Worm (Caenorhabditis elegans) whole organism, L3 larva: ENCODE measurements around the gene srz-13.

Experiments
- R02D3.7 ChIP-seq: fragments of 150-350 bp; optimal IDR thresholded peaks from 2 replicates; lab custom pipeline; 2014; ENCODE audit warnings: missing biosample characterization, missing genetic modification characterization
- ZK546.5 ChIP-seq: sonication (generic microtip); optimal IDR thresholded peaks from 2 replicates; lab custom pipeline; 2017; ENCODE audit warnings: missing biosample characterization, missing genetic modification characterization
- aly-2 ChIP-seq: fragments of 150-350 bp; optimal IDR thresholded peaks from 2 replicates; lab custom pipeline; 2014; ENCODE audit warnings: missing biosample characterization, missing genetic modification characterization
- ama-1 ChIP-seq: fragments of 150-350 bp; optimal IDR thresholded peaks from 2 replicates; lab custom pipeline; 2018
- ceh-16 ChIP-seq: sonication (generic microtip); optimal IDR thresholded peaks from 2 replicates; lab custom pipeline; 2017; ENCODE audit warnings: missing biosample characterization, missing genetic modification characterization
- ceh-82 ChIP-seq: fragments of 150-350 bp; optimal IDR thresholded peaks from 2 replicates; lab custom pipeline; 2014; ENCODE audit warnings: missing biosample characterization, missing genetic modification characterization
- ceh-9 ChIP-seq: sonication (generic microtip); optimal IDR thresholded peaks from 2 replicates; lab custom pipeline; 2018; ENCODE audit warnings: missing biosample characterization, missing genetic modification characterization
- daf-12 ChIP-seq: fragments of 150-350 bp; optimal IDR thresholded peaks from 2 replicates; lab custom pipeline; 2014; ENCODE audit warnings: missing biosample characterization, missing genetic modification reagents, missing genetic modification characterization
- egl-27 ChIP-seq: sonication (generic microtip); optimal IDR thresholded peaks from 4 replicates; lab custom pipeline; 2017; ENCODE audit warnings: missing biosample characterization, missing genetic modification reagents, missing genetic modification characterization
- egl-5 ChIP-seq: fragments of 150-350 bp; optimal IDR thresholded peaks from 2 replicates; lab custom pipeline; 2017; ENCODE audit warnings: missing biosample characterization, missing genetic modification reagents, missing genetic modification characterization, inconsistent platforms
- elt-1 ChIP-seq: fragments of 150-350 bp; optimal IDR thresholded peaks from 2 replicates; lab custom pipeline; 2014; ENCODE audit warnings: missing biosample characterization, missing genetic modification characterization
- elt-2 ChIP-seq: sonication (generic microtip); optimal IDR thresholded peaks from 2 replicates; lab custom pipeline; 2016; ENCODE audit warnings: missing genetic modification reagents, mild to moderate bottlenecking, missing genetic modification characterization, missing compliant biosample characterization
- elt-3 ChIP-seq, 3 experiments: fragments of 150-350 bp in 1 of 3; sonication (generic microtip) in 2 of 3; optimal IDR thresholded peaks; 2 replicates in 2 of 3; 4 replicates in 1 of 3; lab custom pipeline; 2014 to 2017; ENCODE audit warnings: missing biosample characterization in 3 of 3, missing genetic modification characterization in 3 of 3
- eor-1 ChIP-seq, 2 experiments: fragments of 150-350 bp; optimal IDR thresholded peaks; 2 replicates each; lab custom pipeline; 2014 to 2018; ENCODE audit warnings: missing biosample characterization in 2 of 2, missing genetic modification characterization in 2 of 2
- fkh-10 ChIP-seq: sonication (generic microtip); optimal IDR thresholded peaks from 2 replicates; lab custom pipeline; 2017; ENCODE audit warnings: missing biosample characterization, missing genetic modification reagents, missing genetic modification characterization
- fos-1 ChIP-seq: fragments of 150-350 bp; optimal IDR thresholded peaks from 2 replicates; lab custom pipeline; 2014; ENCODE audit warnings: missing biosample characterization, missing genetic modification characterization
- hmg-11 ChIP-seq: sonication (generic microtip); optimal IDR thresholded peaks from 2 replicates; lab custom pipeline; 2016; ENCODE audit warnings: missing genetic modification characterization, missing compliant biosample characterization
- jun-1 ChIP-seq: fragments of 150-350 bp; optimal IDR thresholded peaks from 2 replicates; lab custom pipeline; 2014; ENCODE audit warnings: missing biosample characterization, missing genetic modification reagents, missing genetic modification characterization
- lin-15B ChIP-seq: fragments of 150-350 bp; optimal IDR thresholded peaks from 2 replicates; lab custom pipeline; 2014; ENCODE audit warnings: missing biosample characterization, missing genetic modification characterization
- lin-39 ChIP-seq: fragments of 150-350 bp; optimal IDR thresholded peaks from 2 replicates; lab custom pipeline; 2018; ENCODE audit warnings: missing biosample characterization, missing genetic modification reagents, missing genetic modification characterization
- lsy-12 ChIP-seq: sonication (generic microtip); optimal IDR thresholded peaks from 2 replicates; lab custom pipeline; 2016; ENCODE audit warnings: mild to moderate bottlenecking, missing genetic modification characterization, missing compliant biosample characterization
- mml-1 ChIP-seq: fragments of 150-350 bp; sonication (generic microtip); optimal IDR thresholded peaks from 3 replicates; lab custom pipeline; 2014; ENCODE audit warnings: missing biosample characterization, missing genetic modification characterization
- nfya-1 ChIP-seq: sonication (generic microtip); optimal IDR thresholded peaks from 2 replicates; lab custom pipeline; 2017; ENCODE audit warnings: missing genetic modification characterization, mild to moderate bottlenecking, missing compliant biosample characterization, antibody characterized with exemption, moderate library complexity; ENCODE audit not compliant: insufficient read depth
- nhr-11 ChIP-seq: fragments of 150-350 bp; optimal IDR thresholded peaks from 2 replicates; lab custom pipeline; 2014; ENCODE audit warnings: missing biosample characterization, missing genetic modification characterization
- nhr-12 ChIP-seq: fragments of 150-350 bp; optimal IDR thresholded peaks from 2 replicates; lab custom pipeline; 2014; ENCODE audit warnings: missing biosample characterization, missing genetic modification characterization
- nhr-23 ChIP-seq: fragments of 150-350 bp; optimal IDR thresholded peaks from 2 replicates; lab custom pipeline; 2014; ENCODE audit warnings: missing biosample characterization, missing genetic modification reagents, missing genetic modification characterization
- nhr-237 ChIP-seq: fragments of 150-350 bp; optimal IDR thresholded peaks from 2 replicates; lab custom pipeline; 2014; ENCODE audit warnings: missing biosample characterization, missing genetic modification characterization
- nhr-25 ChIP-seq: sonication (generic microtip); optimal IDR thresholded peaks from 2 replicates; lab custom pipeline; 2017; ENCODE audit warnings: missing biosample characterization, missing genetic modification characterization
- nhr-28 ChIP-seq: fragments of 150-350 bp; optimal IDR thresholded peaks from 2 replicates; lab custom pipeline; 2014; ENCODE audit warnings: missing biosample characterization, missing genetic modification characterization
- nhr-43 ChIP-seq: sonication (generic microtip); optimal IDR thresholded peaks from 2 replicates; lab custom pipeline; 2016; ENCODE audit warnings: mild to moderate bottlenecking, missing genetic modification characterization, missing compliant biosample characterization; ENCODE audit not compliant: poor library complexity, severe bottlenecking
- nhr-76 ChIP-seq: fragments of 150-350 bp; sonication (generic microtip); optimal IDR thresholded peaks from 5 replicates; lab custom pipeline; 2014; ENCODE audit warnings: missing biosample characterization, missing genetic modification characterization
- nhr-77 ChIP-seq: fragments of 150-350 bp; optimal IDR thresholded peaks from 2 replicates; lab custom pipeline; 2014; ENCODE audit warnings: missing biosample characterization, missing genetic modification characterization
- pha-4 ChIP-seq: fragments of 150-350 bp; optimal IDR thresholded peaks from 2 replicates; lab custom pipeline; 2014; ENCODE audit warnings: missing biosample characterization, missing genetic modification reagents, missing genetic modification characterization
- pqm-1 ChIP-seq: fragments of 150-350 bp; optimal IDR thresholded peaks from 2 replicates; lab custom pipeline; 2017; ENCODE audit warnings: missing biosample characterization, missing genetic modification characterization, inconsistent platforms
- sea-2 ChIP-seq: fragments of 150-350 bp; sonication (generic microtip); optimal IDR thresholded peaks from 4 replicates; lab custom pipeline; 2014; ENCODE audit warnings: missing biosample characterization, missing genetic modification reagents, missing genetic modification characterization
- snpc-4 ChIP-seq: fragments of 150-350 bp; optimal IDR thresholded peaks from 2 replicates; lab custom pipeline; 2014; ENCODE audit warnings: missing biosample characterization, missing genetic modification characterization
- tbx-2 ChIP-seq: sonication (generic microtip); optimal IDR thresholded peaks from 2 replicates; lab custom pipeline; 2016; ENCODE audit warnings: mild to moderate bottlenecking, missing genetic modification characterization, missing compliant biosample characterization
- unc-39 ChIP-seq: sonication (generic microtip); optimal IDR thresholded peaks from 4 replicates; lab custom pipeline; 2017; ENCODE audit warnings: missing biosample characterization, missing genetic modification characterization
- zag-1 ChIP-seq: fragments of 150-350 bp; optimal IDR thresholded peaks from 2 replicates; lab custom pipeline; 2014; ENCODE audit warnings: missing biosample characterization, missing genetic modification characterization
- ztf-11 ChIP-seq: fragments of 150-350 bp; optimal IDR thresholded peaks from 2 replicates; lab custom pipeline; 2014; ENCODE audit warnings: missing biosample characterization, missing genetic modification characterization
- ztf-4 ChIP-seq: fragments of 150-350 bp; optimal IDR thresholded peaks from 2 replicates; lab custom pipeline; 2014; ENCODE audit warnings: missing biosample characterization, missing genetic modification characterization

Gene srz-13

DNA sequence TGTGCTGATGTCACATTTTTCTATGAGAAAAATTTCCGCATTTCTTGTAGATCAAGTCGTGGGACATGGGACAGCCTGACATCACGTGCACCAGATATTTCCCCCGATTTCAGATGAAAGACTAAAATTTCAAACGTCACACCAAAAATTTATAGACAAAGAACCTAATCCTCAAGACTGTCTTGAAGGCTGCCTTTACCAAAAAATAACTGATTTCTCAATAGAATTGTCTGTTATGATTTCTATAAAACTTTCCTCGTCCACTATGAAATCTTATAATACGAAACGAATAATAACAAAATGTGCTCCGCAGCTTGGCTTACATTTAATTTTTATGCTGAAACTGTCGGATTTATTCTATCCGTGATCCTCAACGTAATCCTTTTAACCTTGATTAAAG is 1.9 kb upstream of the srz-13 start, which contains the start of gene str-106:
Gene str-106 (plus strand): TSS at position 301 of the 400 bp plus-strand sequence.
- TF ChIP-seq ceh-16 (tag; lab: Kevin White, UChicago) (no peak), egl-5 (no peak), snpc-4 (tag; lab: Kevin White, UChicago) (no peak), elt-3 (tag; optimal IDR thresholded peaks at IDR 0.05; lab: Kevin White, UChicago) (no peak), egl-27 (tag; lab: Kevin White, UChicago) (no peak), ceh-9 (tag; lab: Kevin White, UChicago) (no peak), lin-15B (no peak), daf-12 (tag; lab: Kevin White, UChicago) (no peak)

DNA sequence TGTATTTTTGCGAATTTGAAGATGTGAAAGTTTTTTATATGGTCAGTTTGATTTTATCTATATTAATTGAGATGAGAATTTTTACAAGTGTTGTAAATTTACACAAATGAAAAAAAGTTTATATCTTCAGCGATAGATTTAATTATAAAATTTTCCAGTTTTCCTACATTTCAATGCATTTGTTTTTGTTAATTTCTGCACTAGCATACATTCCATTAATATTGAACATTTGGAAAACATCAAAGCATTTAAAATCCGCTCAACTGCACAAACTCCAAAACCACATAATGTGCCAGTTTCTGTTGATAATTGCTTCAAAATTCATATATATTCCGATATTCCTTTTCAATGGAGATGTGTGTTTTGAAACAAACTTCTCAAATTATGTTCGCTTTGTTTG is 708 bp downstream of the srz-13 start, which contains the start of gene srh-277:
Gene srh-277 (plus strand): TSS at position 301 of the 400 bp plus-strand sequence.
- TF ChIP-seq tbx-2 (tag; lab: Kevin White, UChicago) = no peak
- no peak for TF ChIP-seq nhr-28
- no peak for TF ChIP-seq elt-2
- no peak for TF ChIP-seq nhr-25
- TF ChIP-seq fos-1 (tag; lab: Kevin White, UChicago) = no peak
- TF ChIP-seq nhr-23 (tag; lab: Kevin White, UChicago) = no peak
- TF ChIP-seq ZK546.5 (tag; lab: Kevin White, UChicago) = no peak
- no peak for TF ChIP-seq nhr-76 (tag; lab: Kevin White, UChicago)
- TF ChIP-seq lsy-12 (tag; lab: Kevin White, UChicago) = no peak
- TF ChIP-seq nfya-1 = no peak
- no peak for TF ChIP-seq eor-1 (tag; optimal IDR thresholded peaks at IDR 0.05; lab: Kevin White, UChicago)
- no peak for TF ChIP-seq ama-1 (lab: Kevin White, UChicago)

- TF ChIP-seq ceh-82 (tag; lab: Kevin White, UChicago) (no peak), sea-2 (no peak), jun-1 (tag; lab: Kevin White, UChicago) (no peak), fkh-10 (GFP tag; lab: Kevin White, UChicago) (no peak), nhr-237 (tag; lab: Kevin White, UChicago) (no peak), hmg-11 (tag; lab: Kevin White, UChicago) (no peak), nhr-77 (no peak), ZK546.5 (tag; lab: Kevin White, UChicago) (no peak), aly-2 (tag; lab: Kevin White, UChicago) (no peak), pqm-1 (tag; lab: Kevin White, UChicago) (no peak), ztf-4 (tag; lab: Kevin White, UChicago) (no peak)
Observed at ce11 chrV:16183357-16183756, 1.1 kb downstream of the srz-13 start, which contains the start of gene srz-14. TSS of gene srz-14 (plus strand) at chrV:16183657.

DNA sequence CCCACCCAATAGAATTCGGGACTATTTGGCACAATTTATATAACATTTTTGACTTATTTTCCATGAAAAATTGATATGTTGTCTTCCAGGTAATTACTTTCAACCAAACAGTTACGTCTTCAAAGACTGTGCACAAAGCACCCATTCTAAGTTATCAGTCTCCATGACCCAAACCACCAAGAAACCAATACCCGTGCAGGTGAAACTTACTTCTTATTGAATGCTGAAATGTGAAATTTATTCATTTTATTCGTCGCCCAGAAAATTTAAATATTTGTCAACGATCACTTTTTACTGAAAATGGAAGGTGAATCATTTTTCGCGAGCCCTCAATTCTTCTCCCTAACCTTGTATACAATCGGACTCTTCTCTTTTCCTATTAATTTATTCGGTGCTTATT is 8.3 kb downstream of the srz-13 start, which contains the start of gene srh-281:
Gene srh-281 (plus strand): TSS at position 301 of the 400 bp plus-strand sequence.
- TF ChIP-seq elt-1 (tag; lab: Kevin White, UChicago) = no peak
- TF ChIP-seq fos-1 (tag; lab: Kevin White, UChicago) = no peak
- TF ChIP-seq hmg-11 (tag; lab: Kevin White, UChicago) = no peak
- TF ChIP-seq nhr-76 (tag; lab: Kevin White, UChicago) = no peak
- no peak for TF ChIP-seq unc-39 (tag; lab: Kevin White, UChicago)
- TF ChIP-seq nhr-12 (tag; lab: Kevin White, UChicago) = no peak
- TF ChIP-seq aly-2 (tag; lab: Kevin White, UChicago) = no peak
- TF ChIP-seq nhr-77 = no peak
- no peak for TF ChIP-seq zag-1 (tag; lab: Kevin White, UChicago)
- TF ChIP-seq lin-39 (tag; lab: Kevin White, UChicago) = no peak
- TF ChIP-seq lsy-12 (tag; lab: Kevin White, UChicago) = no peak
- TF ChIP-seq jun-1 (tag; lab: Kevin White, UChicago) = no peak

DNA sequence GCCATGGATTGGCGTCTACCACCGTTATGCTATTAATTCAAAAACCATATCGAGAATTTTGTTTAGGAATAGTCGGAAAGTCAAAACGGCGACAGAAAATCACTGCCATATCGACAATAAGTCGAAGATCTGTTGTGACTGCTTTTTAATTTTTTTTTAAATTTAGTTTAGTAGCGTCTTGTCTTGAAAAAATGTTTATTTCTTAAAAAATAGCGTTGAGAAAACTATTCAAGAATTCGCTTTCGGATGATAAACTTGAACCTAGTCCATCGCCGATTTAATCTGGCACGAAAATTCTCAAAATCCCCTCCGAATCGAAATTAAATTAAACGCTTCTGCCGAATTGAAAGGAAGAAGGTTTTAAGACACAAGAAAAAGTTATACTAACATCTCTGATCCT is 9.9 kb downstream of the srz-13 start, which contains the start of gene srh-279:
Gene srh-279 (plus strand): TSS at position 301 of the 400 bp plus-strand sequence.
- TF ChIP-seq egl-27 (tag; lab: Kevin White, UChicago) (no peak), nhr-43 (tag; lab: Kevin White, UChicago) (no peak), snpc-4 (tag; lab: Kevin White, UChicago) (no peak), mml-1 (tag; lab: Kevin White, UChicago) (no peak), pha-4 (tag; lab: Kevin White, UChicago) (no peak), hmg-11 (tag; lab: Kevin White, UChicago) (no peak), ceh-16 (tag; lab: Kevin White, UChicago) (no peak), nhr-12 (tag; lab: Kevin White, UChicago) (no peak), unc-39 (tag; lab: Kevin White, UChicago) (no peak), fkh-10 (GFP tag; lab: Kevin White, UChicago) (no peak), nhr-23 (tag; lab: Kevin White, UChicago) (no peak), nhr-11 (tag; lab: Kevin White, UChicago) (no peak), pqm-1 (tag; lab: Kevin White, UChicago) (no peak), ZK546.5 (tag; lab: Kevin White, UChicago) (no peak), daf-12 (tag; lab: Kevin White, UChicago) (no peak), zag-1 (tag; lab: Kevin White, UChicago) (no peak), sea-2 (no peak), R02D3.7 (no peak), ztf-11 (tag; lab: Kevin White, UChicago) (no peak)
